Worm (Caenorhabditis elegans): ENCODE data around the gene tkt-1.

ce11 chrIV:10206182-10206581 lies 37.2 kb upstream of the tkt-1 start, which contains the start of gene K04D7.6:
- TF ChIP-seq ttx-3 (tag; optimal IDR thresholded peaks at IDR 0.05) (no peak), che-1 (tag; optimal IDR thresholded peaks at IDR 0.05) (no peak)
